Fruit fly (Drosophila melanogaster) whole organism, prepupa: ENCODE results near the gene CG12236.

Experiments
- CG10631 ChIP-seq: fragments of 200-800 bp; sonication (Bioruptor generic); optimal IDR thresholded peaks from 2 replicates; lab custom pipeline; 2016; ENCODE audit warnings: missing biosample characterization, missing genetic modification characterization
- CG10669 ChIP-seq: fragments of 200-800 bp; sonication (Bioruptor generic); optimal IDR thresholded peaks from 3 replicates; lab custom pipeline; 2018; ENCODE audit warnings: missing biosample characterization, mild to moderate bottlenecking, missing genetic modification characterization, moderate library complexity
- CG11762 ChIP-seq: fragments of 200-800 bp; sonication (Bioruptor generic); optimal IDR thresholded peaks from 3 replicates; lab custom pipeline; 2016; ENCODE audit warnings: missing biosample characterization, missing genetic modification characterization; ENCODE audit not compliant: insufficient read depth
- CG11902 ChIP-seq: fragments of 200-800 bp; sonication (Bioruptor generic); optimal IDR thresholded peaks from 3 replicates; lab custom pipeline; 2016; ENCODE audit warnings: missing biosample characterization, missing genetic modification characterization
- CG15336 ChIP-seq: fragments of 200-800 bp; sonication (Bioruptor generic); IDR thresholded peaks from 2 replicates; pipeline ENCODE4 v1.3.6; 2022; ENCODE audit warnings: missing biosample characterization, missing genetic modification characterization
- CG16779 ChIP-seq: fragments of 200-800 bp; sonication (Bioruptor generic); optimal IDR thresholded peaks from 3 replicates; lab custom pipeline; 2017; ENCODE audit warnings: missing biosample characterization, mild to moderate bottlenecking, missing genetic modification characterization
- CG3032 ChIP-seq: fragments of 200-800 bp; optimal IDR thresholded peaks from 2 replicates; lab custom pipeline; 2019; ENCODE audit warnings: missing biosample characterization, mild to moderate bottlenecking, missing genetic modification characterization, moderate library complexity
- CG31627 ChIP-seq: fragments of 200-800 bp; sonication (Bioruptor generic); optimal IDR thresholded peaks from 3 replicates; lab custom pipeline; 2016; ENCODE audit warnings: missing biosample characterization, missing genetic modification characterization
- CG34406 ChIP-seq: fragments of 200-800 bp; sonication (Bioruptor generic); optimal IDR thresholded peaks from 3 replicates; lab custom pipeline; 2016; ENCODE audit warnings: missing biosample characterization, missing genetic modification characterization
- CG3919 ChIP-seq: fragments of 200-800 bp; sonication (Bioruptor generic); optimal IDR thresholded peaks from 3 replicates; lab custom pipeline; 2016; ENCODE audit warnings: missing biosample characterization, missing genetic modification characterization
- CG4318 ChIP-seq: fragments of 200-800 bp; sonication (Bioruptor generic); optimal IDR thresholded peaks from 3 replicates; lab custom pipeline; 2017; ENCODE audit warnings: missing biosample characterization, mild to moderate bottlenecking, missing genetic modification characterization
- CG6163 ChIP-seq: fragments of 200-800 bp; sonication (Bioruptor generic); IDR thresholded peaks from 3 replicates; pipeline ENCODE4 v1.3.6; 2022; ENCODE audit warnings: missing biosample characterization, missing genetic modification characterization
- CG6276 ChIP-seq: fragments of 200-800 bp; sonication (Bioruptor generic); optimal IDR thresholded peaks from 2 replicates; lab custom pipeline; 2017; ENCODE audit warnings: missing biosample characterization, mild to moderate bottlenecking, missing genetic modification characterization
- CG6792 ChIP-seq: fragments of 200-800 bp; sonication (Bioruptor generic); optimal IDR thresholded peaks from 3 replicates; lab custom pipeline; 2016; ENCODE audit warnings: missing biosample characterization, missing genetic modification characterization
- CG6808 ChIP-seq: fragments of 200-800 bp; sonication (Bioruptor generic); optimal IDR thresholded peaks from 3 replicates; lab custom pipeline; 2017; ENCODE audit warnings: missing biosample characterization, missing genetic modification characterization, mild to moderate bottlenecking, moderate library complexity, missing genetic modification reagents
- CG6854 ChIP-seq: fragments of 200-800 bp; sonication (Bioruptor generic); optimal IDR thresholded peaks from 2 replicates; lab custom pipeline; 2017; ENCODE audit warnings: missing biosample characterization, mild to moderate bottlenecking, missing genetic modification characterization
- CG8119 ChIP-seq: fragments of 200-800 bp; sonication (Bioruptor generic); IDR thresholded peaks from 3 replicates; pipeline ENCODE4 v1.3.6; 2022; ENCODE audit warnings: missing biosample characterization, missing genetic modification characterization
- CG8319 ChIP-seq: fragments of 200-800 bp; sonication (Bioruptor generic); optimal IDR thresholded peaks from 3 replicates; lab custom pipeline; 2016; ENCODE audit warnings: missing biosample characterization, missing genetic modification characterization
- CG8632 ChIP-seq: fragments of 200-800 bp; sonication (Bioruptor generic); optimal IDR thresholded peaks from 3 replicates; lab custom pipeline; 2016; ENCODE audit warnings: missing biosample characterization, missing genetic modification characterization
- CG9139 ChIP-seq: fragments of 200-800 bp; sonication (Bioruptor generic); optimal IDR thresholded peaks from 3 replicates; lab custom pipeline; 2017; ENCODE audit warnings: missing biosample characterization, mild to moderate bottlenecking, missing genetic modification characterization
- Eip75B ChIP-seq: fragments of 200-800 bp; sonication (Bioruptor generic); optimal IDR thresholded peaks from 3 replicates; lab custom pipeline; 2016; ENCODE audit warnings: missing biosample characterization, missing genetic modification characterization
- Eip78C ChIP-seq: fragments of 200-800 bp; sonication (Bioruptor generic); peaks from one replicate; lab custom pipeline; 2016; ENCODE audit warnings: missing biosample characterization, missing genetic modification characterization
- Eip93F ChIP-seq: fragments of 200-800 bp; sonication (Bioruptor generic); optimal IDR thresholded peaks from 2 replicates; lab custom pipeline; 2016; ENCODE audit warnings: missing biosample characterization, mild to moderate bottlenecking, missing genetic modification characterization
- Ets21C ChIP-seq: fragments of 200-800 bp; sonication (Bioruptor generic); optimal IDR thresholded peaks from 3 replicates; lab custom pipeline; 2016; ENCODE audit warnings: missing biosample characterization, missing genetic modification characterization
- Ets96B ChIP-seq: fragments of 200-800 bp; optimal IDR thresholded peaks from 2 replicates; lab custom pipeline; 2019; ENCODE audit warnings: missing biosample characterization, mild to moderate bottlenecking, missing genetic modification characterization, moderate library complexity
- Gug ChIP-seq: fragments of 200-800 bp; sonication (Bioruptor generic); IDR thresholded peaks from 2 replicates; pipeline ENCODE4 v1.3.6; 2022; ENCODE audit warnings: missing biosample characterization, missing genetic modification characterization
- Hr39 ChIP-seq: fragments of 200-800 bp; sonication (Bioruptor generic); optimal IDR thresholded peaks from 2 replicates; lab custom pipeline; 2016; ENCODE audit warnings: missing biosample characterization, missing genetic modification characterization
- Hr4 ChIP-seq: fragments of 200-800 bp; sonication (Bioruptor generic); optimal IDR thresholded peaks from 3 replicates; lab custom pipeline; 2016; ENCODE audit warnings: missing biosample characterization, missing genetic modification characterization
- Lpt ChIP-seq: fragments of 200-800 bp; sonication (Bioruptor generic); optimal IDR thresholded peaks from 3 replicates; lab custom pipeline; 2016; ENCODE audit warnings: missing biosample characterization, missing genetic modification characterization
- Met ChIP-seq: fragments of 200-800 bp; sonication (Bioruptor generic); optimal IDR thresholded peaks from 3 replicates; lab custom pipeline; 2016; ENCODE audit warnings: missing biosample characterization, missing genetic modification characterization
- OdsH ChIP-seq: fragments of 200-800 bp; sonication (Bioruptor generic); optimal IDR thresholded peaks from 3 replicates; lab custom pipeline; 2016; ENCODE audit warnings: missing biosample characterization, missing genetic modification characterization
- Sox102F ChIP-seq: fragments of 200-800 bp; sonication (Bioruptor generic); optimal IDR thresholded peaks from 2 replicates; lab custom pipeline; 2016; ENCODE audit warnings: missing biosample characterization, mild to moderate bottlenecking, missing genetic modification characterization
- Sox14 ChIP-seq: fragments of 200-800 bp; sonication (Bioruptor generic); optimal IDR thresholded peaks from 3 replicates; lab custom pipeline; 2016; ENCODE audit warnings: missing biosample characterization, missing genetic modification characterization
- Sox15 ChIP-seq: fragments of 200-800 bp; sonication (Bioruptor generic); optimal IDR thresholded peaks from 3 replicates; lab custom pipeline; 2016; ENCODE audit warnings: missing biosample characterization, missing genetic modification characterization
- acj6 ChIP-seq: fragments of 200-800 bp; sonication (Bioruptor generic); optimal IDR thresholded peaks from 3 replicates; lab custom pipeline; 2016; ENCODE audit warnings: missing biosample characterization, missing genetic modification characterization
- dac ChIP-seq: fragments of 200-800 bp; sonication (Bioruptor generic); optimal IDR thresholded peaks from 2 replicates; lab custom pipeline; 2017; ENCODE audit warnings: missing biosample characterization, mild to moderate bottlenecking, missing genetic modification characterization
- dsx ChIP-seq: fragments of 200-800 bp; optimal IDR thresholded peaks from 3 replicates; lab custom pipeline; 2019; ENCODE audit warnings: missing biosample characterization, mild to moderate bottlenecking, missing genetic modification characterization, moderate library complexity; ENCODE audit not compliant: poor library complexity, severe bottlenecking
- eg ChIP-seq: fragments of 200-800 bp; sonication (Bioruptor generic); IDR thresholded peaks from 3 replicates; pipeline ENCODE4 v1.3.6; 2022; ENCODE audit warnings: missing biosample characterization, missing genetic modification characterization
- esn ChIP-seq: fragments of 200-800 bp; sonication (Bioruptor generic); optimal IDR thresholded peaks from 2 replicates; lab custom pipeline; 2016; ENCODE audit warnings: missing biosample characterization, mild to moderate bottlenecking, missing genetic modification characterization, moderate library complexity
- fd59A ChIP-seq: fragments of 200-800 bp; sonication (Bioruptor generic); optimal IDR thresholded peaks from 2 replicates; lab custom pipeline; 2017; ENCODE audit warnings: missing biosample characterization, mild to moderate bottlenecking, missing genetic modification characterization, missing genetic modification reagents
- fkh ChIP-seq: fragments of 200-800 bp; sonication (Bioruptor generic); optimal IDR thresholded peaks from 3 replicates; lab custom pipeline; 2017; ENCODE audit warnings: missing biosample characterization, mild to moderate bottlenecking, missing genetic modification characterization, moderate library complexity
- net ChIP-seq: fragments of 200-800 bp; sonication (Bioruptor generic); optimal IDR thresholded peaks from 3 replicates; lab custom pipeline; 2016; ENCODE audit warnings: missing biosample characterization, missing genetic modification characterization
- pdm3 ChIP-seq: fragments of 200-800 bp; sonication (Bioruptor generic); optimal IDR thresholded peaks from 3 replicates; lab custom pipeline; 2016; ENCODE audit warnings: missing biosample characterization, missing genetic modification characterization
- salr ChIP-seq, 2 experiments: fragments of 200-800 bp; sonication (Bioruptor generic); optimal IDR thresholded peaks; 3 replicates each; lab custom pipeline; 2016 to 2018; ENCODE audit warnings: missing biosample characterization in 2 of 2, missing genetic modification characterization in 2 of 2, mild to moderate bottlenecking in 1 of 2
- spab ChIP-seq: fragments of 200-800 bp; sonication (Bioruptor generic); optimal IDR thresholded peaks from 2 replicates; lab custom pipeline; 2017; ENCODE audit warnings: missing biosample characterization, mild to moderate bottlenecking, missing genetic modification characterization, missing genetic modification reagents
- svp ChIP-seq: fragments of 200-800 bp; sonication (Bioruptor generic); peaks from one replicate; lab custom pipeline; 2016; ENCODE audit warnings: missing biosample characterization, missing genetic modification characterization
- topi ChIP-seq: fragments of 200-800 bp; sonication (Bioruptor generic); optimal IDR thresholded peaks from 3 replicates; lab custom pipeline; 2016; ENCODE audit warnings: missing biosample characterization, missing genetic modification characterization
- vri ChIP-seq: fragments of 200-800 bp; sonication (Bioruptor generic); optimal IDR thresholded peaks from 3 replicates; lab custom pipeline; 2016; ENCODE audit warnings: missing biosample characterization, mild to moderate bottlenecking, missing genetic modification characterization

CG12236 gene

dm6 chrX:5925793-5926418 is 18.0 kb downstream of the CG12236 start (continued):
- TF ChIP-seq CG16779 (peak; percentile 55), vri (GFP tag; lab: Kevin White, UChicago) (no peak), Ets96B (tag; lab: Kevin White, UChicago) (peak; percentile 87), CG3032 (tag; lab: Kevin White, UChicago) (peak; percentile 84), Eip78C (GFP tag; lab: Kevin White, UChicago) (peak; percentile 92), CG9139 (GFP tag; lab: Kevin White, UChicago) (peak; percentile 55), CG8319 (GFP tag; lab: Kevin White, UChicago) (peak; percentile 48), net (peak; percentile 60), topi (peak; percentile 73)

dm6 chrX:5926718-5927117 is 18.8 kb downstream of the CG12236 start:
- peak; percentile 73 for TF ChIP-seq CG3919
- no peak for TF ChIP-seq CG6854 (GFP tag; lab: Kevin White, UChicago)
- no peak for TF ChIP-seq Eip93F (GFP tag; lab: Kevin White, UChicago)
- TF ChIP-seq vri (GFP tag; lab: Kevin White, UChicago) = peak; percentile 32
- no peak for TF ChIP-seq CG9139 (GFP tag; lab: Kevin White, UChicago)
- TF ChIP-seq eg (GFP tag; lab: Robert Waterston, UW) = peak; percentile 65
- TF ChIP-seq pdm3 = peak; percentile 85
- TF ChIP-seq CG8119 (GFP tag; lab: Robert Waterston, UW) = peak; percentile 75
- peak; percentile 57 for TF ChIP-seq dsx (GFP tag; lab: Kevin White, UChicago)
- TF ChIP-seq acj6 (GFP tag; lab: Kevin White, UChicago) = peak; percentile 78
- peak; percentile 81 for TF ChIP-seq CG15336 (GFP tag; lab: Robert Waterston, UW)
- peak; percentile 38 for TF ChIP-seq CG11902 (GFP tag; lab: Kevin White, UChicago)
- peak; percentile 63 for TF ChIP-seq svp (GFP tag; lab: Kevin White, UChicago)
- TF ChIP-seq Ets21C (GFP tag; lab: Kevin White, UChicago) = peak; percentile 34
- TF ChIP-seq CG16779 = no peak
- TF ChIP-seq CG6163 (GFP tag; lab: Robert Waterston, UW) = peak; percentile 80
- peak; percentile 10 for TF ChIP-seq Eip75B (GFP tag; lab: Kevin White, UChicago)
- peak; percentile 63 for TF ChIP-seq net
- TF ChIP-seq Gug = peak; percentile 46
- TF ChIP-seq salr (GFP tag; optimal IDR thresholded peaks at IDR 0.05; lab: Kevin White, UChicago) = peak; percentile 65 to 68
- peak; percentile 54 for TF ChIP-seq CG6276 (GFP tag; lab: Kevin White, UChicago)
- TF ChIP-seq fkh (GFP tag; lab: Kevin White, UChicago) = no peak
- TF ChIP-seq Hr4 (GFP tag; lab: Kevin White, UChicago) = peak; percentile 54
- TF ChIP-seq CG6808 (GFP tag; lab: Kevin White, UChicago) = peak; percentile 3
- TF ChIP-seq dac (GFP tag; lab: Kevin White, UChicago) = peak; percentile 64
- TF ChIP-seq esn (GFP tag; lab: Kevin White, UChicago) = peak; percentile 63
- peak; percentile 67 for TF ChIP-seq CG10669
- TF ChIP-seq OdsH (GFP tag; lab: Kevin White, UChicago) = peak; percentile 80
- TF ChIP-seq CG11762 (GFP tag; lab: Kevin White, UChicago) = peak; percentile 41
- peak; percentile 58 for TF ChIP-seq Lpt
- peak; percentile 53 for TF ChIP-seq spab (GFP tag; lab: Kevin White, UChicago)
- peak; percentile 50 for TF ChIP-seq CG8632
- TF ChIP-seq Sox14 (GFP tag; lab: Kevin White, UChicago) = peak; percentile 68
- peak; percentile 53 for TF ChIP-seq fd59A (GFP tag; lab: Kevin White, UChicago)
- peak; percentile 65 for TF ChIP-seq topi
- TF ChIP-seq CG4318 (GFP tag; lab: Kevin White, UChicago) = peak; percentile 55
- TF ChIP-seq CG6792 = peak; percentile 74
- peak; percentile 85 for TF ChIP-seq Eip78C (GFP tag; lab: Kevin White, UChicago)
- peak; percentile 67 for TF ChIP-seq Met (GFP tag; lab: Kevin White, UChicago)
- peak; percentile 50 for TF ChIP-seq Sox15 (GFP tag; lab: Kevin White, UChicago)
- TF ChIP-seq Hr39 (GFP tag; lab: Kevin White, UChicago) = peak; percentile 72
- TF ChIP-seq CG31627 = peak; percentile 59
- TF ChIP-seq CG8319 (GFP tag; lab: Kevin White, UChicago) = peak; percentile 47
- TF ChIP-seq CG10631 (GFP tag; lab: Kevin White, UChicago) = peak; percentile 76
- peak; percentile 50 for TF ChIP-seq Sox102F (GFP tag; lab: Kevin White, UChicago)
- peak; percentile 54 for TF ChIP-seq CG34406
